Worm (Caenorhabditis elegans): ENCODE results near the gene F09E5.7.

The F09E5.7 gene

ce11 chrII:5358137-5358745, 6.3 kb downstream of the F09E5.7 start, which contains the start of the genes F09E5.11 and bmy-1 (continued):
- no peak for TF ChIP-seq egl-27 (tag; optimal IDR thresholded peaks at IDR 0.05)
- no peak for TF ChIP-seq nhr-12 (tag; optimal IDR thresholded peaks at IDR 0.05)
- peak; percentile 64 for TF ChIP-seq nhr-21 (tag; optimal IDR thresholded peaks at IDR 0.05)
- TF ChIP-seq R02D3.7 (tag; optimal IDR thresholded peaks at IDR 0.05): peak; percentile 87
- no peak for TF ChIP-seq peb-1 (tag; optimal IDR thresholded peaks at IDR 0.05)
- no peak for TF ChIP-seq nhr-6 (tag; optimal IDR thresholded peaks at IDR 0.05)
- peak; percentile 63 for TF ChIP-seq ztf-4 (tag; optimal IDR thresholded peaks at IDR 0.05)
- TF ChIP-seq unc-55 (GFP tag; optimal IDR thresholded peaks at IDR 0.05): peak; percentile 94
- TF ChIP-seq snpc-4 (tag; optimal IDR thresholded peaks at IDR 0.05): peak; percentile 54
- no peak for TF ChIP-seq unc-62 (GFP tag; optimal IDR thresholded peaks at IDR 0.05)
- no peak for TF ChIP-seq nhr-10 (tag; optimal IDR thresholded peaks at IDR 0.05)
- TF ChIP-seq blmp-1 (tag; optimal IDR thresholded peaks at IDR 0.05; ENCODE audit: insufficient read depth): peak; percentile 10
- TF ChIP-seq mab-5 (tag; optimal IDR thresholded peaks at IDR 0.05): peak; percentile 56
- TF ChIP-seq dmd-4 (tag; optimal IDR thresholded peaks at IDR 0.05): no peak
- no peak for TF ChIP-seq nhr-77 (tag; optimal IDR thresholded peaks at IDR 0.05)
- TF ChIP-seq ceh-82 (tag; optimal IDR thresholded peaks at IDR 0.05): peak; percentile 43
- peak; percentile 61 for TF ChIP-seq Y55F3AM.14 (GFP tag; optimal IDR thresholded peaks at IDR 0.05)
- peak; percentile 41 for TF ChIP-seq skn-1 (tag; optimal IDR thresholded peaks at IDR 0.05)
- peak; percentile 83 for TF ChIP-seq sma-3 (GFP tag; optimal IDR thresholded peaks at IDR 0.05)

- TF ChIP-seq lsy-2 (tag; optimal IDR thresholded peaks at IDR 0.05) (no peak), aly-2 (tag; optimal IDR thresholded peaks at IDR 0.05) (no peak), ztf-11 (tag; optimal IDR thresholded peaks at IDR 0.05) (no peak), dmd-4 (tag; optimal IDR thresholded peaks at IDR 0.05) (no peak), lin-39 (tag; optimal IDR thresholded peaks at IDR 0.05) (no peak), unc-62 (GFP tag; optimal IDR thresholded peaks at IDR 0.05) (no peak), zag-1 (tag; optimal IDR thresholded peaks at IDR 0.05) (no peak), lin-13 (GFP tag; optimal IDR thresholded peaks at IDR 0.05) (no peak), nhr-77 (tag; optimal IDR thresholded peaks at IDR 0.05) (no peak), elt-3 (tag; optimal IDR thresholded peaks at IDR 0.05) (no peak), lin-11 (tag; optimal IDR thresholded peaks at IDR 0.05) (no peak)
Measured at ce11 chrII:5359252-5359651, 7.4 kb downstream of the F09E5.7 start, which contains the start of gene sec-6. sec-6 (plus strand) TSS chrII:5359552.

- TF ChIP-seq mab-5 (tag; optimal IDR thresholded peaks at IDR 0.05) (no peak), nhr-10 (tag; optimal IDR thresholded peaks at IDR 0.05) (no peak), blmp-1 (tag; optimal IDR thresholded peaks at IDR 0.05; ENCODE audit: insufficient read depth) (no peak), nhr-129 (tag; optimal IDR thresholded peaks at IDR 0.05) (no peak), ZK546.5 (tag; optimal IDR thresholded peaks at IDR 0.05) (no peak)
Measured at ce11 chrII:5364516-5364915, 12.6 kb downstream of the F09E5.7 start.

- no peak for TF ChIP-seq R02D3.7 (tag; optimal IDR thresholded peaks at IDR 0.05)
- no peak for TF ChIP-seq skn-1 (tag; optimal IDR thresholded peaks at IDR 0.05)
Measured at ce11 chrII:5365645-5366044, 13.7 kb downstream of the F09E5.7 start, which contains the start of gene F09E5.16. F09E5.16 (minus strand) TSS chrII:5365745.

ce11 chrII:5370641-5371040, 18.7 kb downstream of the F09E5.7 start, which contains the start of gene F09E5.12:
F09E5.12 (minus strand) TSS chrII:5370741.
- TF ChIP-seq nhr-10 (tag; optimal IDR thresholded peaks at IDR 0.05) (no peak), ceh-16 (tag; optimal IDR thresholded peaks at IDR 0.05) (no peak)

- TF ChIP-seq R02D3.7 (tag; optimal IDR thresholded peaks at IDR 0.05): peak; percentile 50
- TF ChIP-seq unc-62 (GFP tag; optimal IDR thresholded peaks at IDR 0.05): no peak
- peak; percentile 92 for TF ChIP-seq lin-13 (GFP tag; optimal IDR thresholded peaks at IDR 0.05)
- no peak for TF ChIP-seq Y55F3AM.14 (GFP tag; optimal IDR thresholded peaks at IDR 0.05)
- TF ChIP-seq mbf-1 (tag; optimal IDR thresholded peaks at IDR 0.05): no peak
- no peak for TF ChIP-seq nhr-11 (tag; optimal IDR thresholded peaks at IDR 0.05)
- peak; percentile 82 for TF ChIP-seq snpc-4 (tag; optimal IDR thresholded peaks at IDR 0.05)
- peak; percentile 55 for TF ChIP-seq nhr-12 (tag; optimal IDR thresholded peaks at IDR 0.05)
- peak; percentile 94 for TF ChIP-seq unc-55 (GFP tag; optimal IDR thresholded peaks at IDR 0.05)
- TF ChIP-seq ztf-1 (GFP tag; conservative IDR thresholded peaks at IDR 0.05): no peak
- peak; percentile 60 for TF ChIP-seq lin-11 (tag; optimal IDR thresholded peaks at IDR 0.05)
- TF ChIP-seq sem-4 (tag; optimal IDR thresholded peaks at IDR 0.05): peak; percentile 83
- TF ChIP-seq unc-39 (tag; optimal IDR thresholded peaks at IDR 0.05): no peak
- TF ChIP-seq nhr-10 (tag; optimal IDR thresholded peaks at IDR 0.05): peak; percentile 37
- no peak for TF ChIP-seq peb-1 (tag; optimal IDR thresholded peaks at IDR 0.05)
- peak; percentile 52 for TF ChIP-seq skn-1 (tag; optimal IDR thresholded peaks at IDR 0.05)
- TF ChIP-seq alr-1 (tag; optimal IDR thresholded peaks at IDR 0.05): no peak
- peak; percentile 92 for TF ChIP-seq F13H6.1 (tag; optimal IDR thresholded peaks at IDR 0.05)
- peak; percentile 92 for TF ChIP-seq nhr-6 (tag; optimal IDR thresholded peaks at IDR 0.05)
- peak; percentile 86 for TF ChIP-seq ceh-16 (tag; optimal IDR thresholded peaks at IDR 0.05)
- TF ChIP-seq mdl-1 (tag; optimal IDR thresholded peaks at IDR 0.05): peak in 1 of 2 experiments; percentile 54
- TF ChIP-seq ceh-82 (tag; optimal IDR thresholded peaks at IDR 0.05): peak; percentile 24
- TF ChIP-seq nhr-237 (tag; optimal IDR thresholded peaks at IDR 0.05): peak; percentile 11
- TF ChIP-seq lsy-2 (tag; optimal IDR thresholded peaks at IDR 0.05): peak; percentile 90 to 96
Measured at ce11 chrII:5373275-5374047, 21.6 kb downstream of the F09E5.7 start, which contains the start of the genes agt-2 and F09E5.3. agt-2 (minus strand) TSS chrII:5373827. F09E5.3 (plus strand) TSS chrII:5373997.
